Fruit fly (Drosophila melanogaster): ENCODE measurements around the gene Npc2g.

dm6 chr3R:30745104-30745503 is at the start of gene Npc2g:
- TF ChIP-seq usp (GFP tag; optimal IDR thresholded peaks at IDR 0.05) (no peak), psq (optimal IDR thresholded peaks at IDR 0.05) (no peak), EcR (GFP tag; optimal IDR thresholded peaks at IDR 0.05) (no peak)

Measured in whole organism.